Worm (Caenorhabditis elegans): Measurements from ENCODE around the gene ugt-46.

Gene ugt-46

ce11 chrX:530011-530410, at the start of gene ugt-46:
Gene ugt-46 (minus strand): TSS chrX:530289.
- TF ChIP-seq unc-62 (GFP tag; optimal IDR thresholded peaks at IDR 0.05), result no peak

ce11 chrX:575084-575483, 45.0 kb upstream of the ugt-46 start:
- no peak for TF ChIP-seq unc-62 (GFP tag; optimal IDR thresholded peaks at IDR 0.05)

- TF ChIP-seq unc-62 (GFP tag; optimal IDR thresholded peaks at IDR 0.05), result no peak
Observed at ce11 chrX:573270-573669, 43.2 kb upstream of the ugt-46 start.

ce11 chrX:572601-573000, 42.5 kb upstream of the ugt-46 start, which contains the start of gene mrp-2:
Gene mrp-2 (minus strand): TSS chrX:572701.
- TF ChIP-seq unc-62 (GFP tag; optimal IDR thresholded peaks at IDR 0.05), result no peak

ce11 chrX:571367-571766, 41.3 kb upstream of the ugt-46 start:
- TF ChIP-seq unc-62 (GFP tag; optimal IDR thresholded peaks at IDR 0.05), result no peak

ce11 chrX:557857-558256, 27.8 kb upstream of the ugt-46 start, which contains the start of gene nas-38:
Gene nas-38 (plus strand): TSS chrX:558157.
- TF ChIP-seq unc-62 (GFP tag; optimal IDR thresholded peaks at IDR 0.05), result no peak

ce11 chrX:557195-557594, 27.1 kb upstream of the ugt-46 start, which contains the start of gene hlh-19:
Gene hlh-19 (minus strand): TSS chrX:557295.
- TF ChIP-seq unc-62 (GFP tag; optimal IDR thresholded peaks at IDR 0.05), result no peak

ce11 chrX:555043-555791, 25.1 kb upstream of the ugt-46 start:
- no peak for TF ChIP-seq unc-62 (GFP tag; optimal IDR thresholded peaks at IDR 0.05)

- no peak for TF ChIP-seq unc-62 (GFP tag; optimal IDR thresholded peaks at IDR 0.05)
Observed at ce11 chrX:553875-554274, 23.8 kb upstream of the ugt-46 start, which contains the start of gene F57C12.6. Gene F57C12.6 (minus strand): TSS chrX:553975.

- no peak for TF ChIP-seq unc-62 (GFP tag; optimal IDR thresholded peaks at IDR 0.05)
Observed at ce11 chrX:553420-553819, 23.3 kb upstream of the ugt-46 start.

- TF ChIP-seq unc-62 (GFP tag; optimal IDR thresholded peaks at IDR 0.05), result no peak
Observed at ce11 chrX:551175-551729, 21.2 kb upstream of the ugt-46 start, which contains the start of gene F57C12.2. Gene F57C12.2 (minus strand): TSS chrX:551392.

ce11 chrX:542807-543206, 12.7 kb upstream of the ugt-46 start, which contains the start of gene F28C10.1:
Gene F28C10.1 (plus strand): TSS chrX:543107.
- TF ChIP-seq unc-62 (GFP tag; optimal IDR thresholded peaks at IDR 0.05), result no peak

- TF ChIP-seq unc-62 (GFP tag; optimal IDR thresholded peaks at IDR 0.05), result no peak
Observed at ce11 chrX:538083-538482, 8.0 kb upstream of the ugt-46 start.

- no peak for TF ChIP-seq unc-62 (GFP tag; optimal IDR thresholded peaks at IDR 0.05)
Observed at ce11 chrX:536365-536764, 6.3 kb upstream of the ugt-46 start.

ce11 chrX:535728-536127, 5.6 kb upstream of the ugt-46 start, which contains the start of gene F28C10.3:
Gene F28C10.3 (minus strand): TSS chrX:535828.
- no peak for TF ChIP-seq unc-62 (GFP tag; optimal IDR thresholded peaks at IDR 0.05)

ce11 chrX:530909-531308, 820 bp upstream of the ugt-46 start, which contains the start of gene B0310.6:
Gene B0310.6 (minus strand): TSS chrX:531009.
- TF ChIP-seq unc-62 (GFP tag; optimal IDR thresholded peaks at IDR 0.05), result no peak

ce11 chrX:529386-529785, 703 bp downstream of the ugt-46 start:
- no peak for TF ChIP-seq unc-62 (GFP tag; optimal IDR thresholded peaks at IDR 0.05)

All from whole organism, dauer.